Fruit fly (Drosophila melanogaster) whole organism, embryonic: ENCODE measurements around the gene Non3.

Experiments used
- Ada2b ChIP-seq: fragments of 200-800 bp; sonication (Bioruptor generic); IDR thresholded peaks from 2 replicates; pipeline ENCODE4 v1.3.6; 2022; ENCODE audit warnings: missing biosample characterization, missing genetic modification characterization
- CG10543 ChIP-seq: fragments of 200-800 bp; sonication (Bioruptor generic); optimal IDR thresholded peaks from 3 replicates; lab custom pipeline; 2017; ENCODE audit warnings: missing biosample characterization, mild to moderate bottlenecking, missing genetic modification characterization, moderate library complexity
- CG12104 ChIP-seq: fragments of 200-800 bp; sonication (Bioruptor generic); optimal IDR thresholded peaks from 3 replicates; lab custom pipeline; 2016; ENCODE audit warnings: missing biosample characterization, missing genetic modification characterization
- CG12299 ChIP-seq: fragments of 200-800 bp; sonication (Bioruptor generic); optimal IDR thresholded peaks from 2 replicates; lab custom pipeline; 2018; ENCODE audit warnings: missing biosample characterization, mild to moderate bottlenecking, missing genetic modification characterization
- CG13123 ChIP-seq: fragments of 200-800 bp; sonication (Bioruptor generic); optimal IDR thresholded peaks from 2 replicates; lab custom pipeline; 2016; ENCODE audit warnings: missing biosample characterization, missing genetic modification characterization
- CG14441 ChIP-seq: fragments of 200-800 bp; sonication (Bioruptor generic); IDR thresholded peaks from 2 replicates; pipeline ENCODE4 v1.3.6; 2022; ENCODE audit warnings: missing biosample characterization, missing genetic modification characterization
- CG1647 ChIP-seq: fragments of 200-800 bp; sonication (Bioruptor generic); optimal IDR thresholded peaks from 3 replicates; lab custom pipeline; 2016; ENCODE audit warnings: missing biosample characterization, missing genetic modification characterization
- CG17186 ChIP-seq: fragments of 200-800 bp; sonication (Bioruptor generic); optimal IDR thresholded peaks from 3 replicates; lab custom pipeline; 2017; ENCODE audit warnings: missing biosample characterization, missing genetic modification reagents, missing genetic modification characterization
- CG30020 ChIP-seq: fragments of 200-800 bp; optimal IDR thresholded peaks from 2 replicates; lab custom pipeline; 2019; ENCODE audit warnings: missing biosample characterization, mild to moderate bottlenecking, missing genetic modification characterization, moderate library complexity
- CG3065 ChIP-seq: fragments of 200-800 bp; sonication (Bioruptor generic); optimal IDR thresholded peaks from 2 replicates; lab custom pipeline; 2016; ENCODE audit warnings: missing biosample characterization, missing genetic modification characterization
- CG31388 ChIP-seq: fragments of 200-800 bp; sonication (Bioruptor generic); optimal IDR thresholded peaks from 2 replicates; lab custom pipeline; 2016; ENCODE audit warnings: missing biosample characterization, missing genetic modification characterization
- CG34422 ChIP-seq: fragments of 200-800 bp; sonication (Bioruptor generic); IDR thresholded peaks from 3 replicates; pipeline ENCODE4 v1.3.6; 2022; ENCODE audit warnings: missing biosample characterization, missing genetic modification characterization
- CG6654 ChIP-seq: fragments of 200-800 bp; sonication (Bioruptor generic); optimal IDR thresholded peaks from 2 replicates; lab custom pipeline; 2017; ENCODE audit warnings: missing biosample characterization, mild to moderate bottlenecking, missing genetic modification characterization
- CG6683 ChIP-seq: fragments of 200-800 bp; sonication (Bioruptor generic); optimal IDR thresholded peaks from 2 replicates; lab custom pipeline; 2017; ENCODE audit warnings: missing biosample characterization, mild to moderate bottlenecking, missing genetic modification characterization, missing genetic modification reagents
- CG7556 ChIP-seq: fragments of 200-800 bp; sonication (Bioruptor generic); optimal IDR thresholded peaks from 2 replicates; lab custom pipeline; 2017; ENCODE audit warnings: missing biosample characterization, mild to moderate bottlenecking, missing genetic modification characterization
- CG8924 ChIP-seq: fragments of 200-800 bp; optimal IDR thresholded peaks from 3 replicates; lab custom pipeline; 2019; ENCODE audit warnings: missing biosample characterization, mild to moderate bottlenecking, missing genetic modification characterization, moderate library complexity
- D19A ChIP-seq: fragments of 200-800 bp; optimal IDR thresholded peaks from 3 replicates; lab custom pipeline; 2019; ENCODE audit warnings: missing biosample characterization, mild to moderate bottlenecking, missing genetic modification characterization, moderate library complexity
- D19B ChIP-seq: fragments of 200-800 bp; sonication (Bioruptor generic); optimal IDR thresholded peaks from 2 replicates; lab custom pipeline; 2017; ENCODE audit warnings: missing biosample characterization, mild to moderate bottlenecking, missing genetic modification characterization
- E2f2 ChIP-seq: fragments of 200-800 bp; sonication (Bioruptor generic); IDR thresholded peaks from 2 replicates; pipeline ENCODE4 v1.3.6; 2022; ENCODE audit warnings: missing biosample characterization, missing genetic modification characterization
- Gsc ChIP-seq: fragments of 200-800 bp; sonication (Bioruptor generic); IDR thresholded peaks from 2 replicates; pipeline ENCODE4 v1.3.6; 2022; ENCODE audit warnings: missing biosample characterization, missing genetic modification characterization
- NC2α ChIP-seq: fragments of 200-800 bp; sonication (Bioruptor generic); optimal IDR thresholded peaks from 2 replicates; lab custom pipeline; 2016; ENCODE audit warnings: missing biosample characterization, missing genetic modification characterization
- Nf-YA ChIP-seq: fragments of 200-800 bp; sonication (Bioruptor generic); IDR thresholded peaks from 2 replicates; pipeline ENCODE4 v1.3.6; 2022; ENCODE audit warnings: missing biosample characterization, missing genetic modification characterization
- Oli ChIP-seq: fragments of 200-800 bp; sonication (Bioruptor generic); optimal IDR thresholded peaks from 2 replicates; lab custom pipeline; 2018; ENCODE audit warnings: missing biosample characterization, mild to moderate bottlenecking, missing genetic modification characterization, moderate library complexity
- Optix ChIP-seq: fragments of 200-800 bp; sonication (Bioruptor generic); IDR thresholded peaks from 3 replicates; pipeline ENCODE4 v1.3.6; 2022; ENCODE audit warnings: missing biosample characterization, missing genetic modification characterization
- PHDP ChIP-seq: fragments of 200-800 bp; sonication (Bioruptor generic); optimal IDR thresholded peaks from 3 replicates; lab custom pipeline; 2018; ENCODE audit warnings: missing biosample characterization, mild to moderate bottlenecking, missing genetic modification characterization, moderate library complexity
- Pdp1 ChIP-seq, 2 experiments: fragments of 200-800 bp; sonication (Bioruptor generic); optimal IDR thresholded peaks; 3 replicates each; lab custom pipeline; 2016; ENCODE audit warnings: missing biosample characterization in 2 of 2, missing genetic modification characterization in 2 of 2, mild to moderate bottlenecking in 1 of 2, moderate library complexity in 1 of 2
- Ptx1 ChIP-seq: fragments of 200-800 bp; sonication (Bioruptor generic); IDR thresholded peaks from 2 replicates; pipeline ENCODE4 v1.3.6; 2022; ENCODE audit warnings: missing biosample characterization, missing genetic modification characterization
- al ChIP-seq: fragments of 200-800 bp; sonication (Bioruptor generic); IDR thresholded peaks from 2 replicates; pipeline ENCODE4 v1.3.6; 2022; ENCODE audit warnings: missing biosample characterization, missing genetic modification characterization
- ase ChIP-seq: fragments of 200-800 bp; sonication (Bioruptor generic); IDR thresholded peaks from 3 replicates; pipeline ENCODE4 v1.3.6; 2022; ENCODE audit warnings: missing biosample characterization, missing genetic modification characterization
- bowl ChIP-seq: fragments of 200-800 bp; sonication (Bioruptor generic); IDR thresholded peaks from 2 replicates; pipeline ENCODE4 v1.3.6; 2022; ENCODE audit warnings: missing biosample characterization, missing genetic modification characterization
- btn ChIP-seq: fragments of 200-800 bp; sonication (Bioruptor generic); optimal IDR thresholded peaks from 2 replicates; lab custom pipeline; 2016; ENCODE audit warnings: missing biosample characterization, missing genetic modification characterization
- chif ChIP-seq, 2 experiments: fragments of 200-800 bp; sonication (Bioruptor generic); optimal IDR thresholded peaks; 3 replicates each; lab custom pipeline; 2016; ENCODE audit warnings: missing biosample characterization in 2 of 2, missing genetic modification characterization in 2 of 2
- dmrt11E ChIP-seq: fragments of 200-800 bp; sonication (Bioruptor generic); optimal IDR thresholded peaks from 3 replicates; lab custom pipeline; 2018; ENCODE audit warnings: missing biosample characterization, mild to moderate bottlenecking, missing genetic modification characterization, moderate library complexity
- fd64A ChIP-seq: fragments of 200-800 bp; sonication (Bioruptor generic); optimal IDR thresholded peaks from 3 replicates; lab custom pipeline; 2018; ENCODE audit warnings: missing biosample characterization, mild to moderate bottlenecking, missing genetic modification characterization
- gt ChIP-seq: fragments of 200-800 bp; sonication (Bioruptor generic); IDR thresholded peaks from 2 replicates; pipeline ENCODE4 v1.3.6; 2022; ENCODE audit warnings: missing biosample characterization, missing genetic modification characterization
- jigr1 ChIP-seq: fragments of 200-800 bp; sonication (Bioruptor generic); IDR thresholded peaks from 3 replicates; pipeline ENCODE4 v1.3.6; 2022; ENCODE audit warnings: missing biosample characterization, missing genetic modification characterization
- jing ChIP-seq: fragments of 200-800 bp; sonication (Bioruptor generic); optimal IDR thresholded peaks from 2 replicates; lab custom pipeline; 2018; ENCODE audit warnings: missing biosample characterization, mild to moderate bottlenecking, missing genetic modification characterization
- lola ChIP-seq, 3 experiments: fragments of >200 bp in 2 of 3; fragments of 200-800 bp in 1 of 3; sonication (Bioruptor generic) in 1 of 3; optimal IDR thresholded peaks; 2 replicates each; lab custom pipeline; 2017 to 2019; ENCODE audit warnings: missing biosample characterization in 3 of 3, missing genetic modification characterization in 3 of 3, mild to moderate bottlenecking in 1 of 3, moderate library complexity in 1 of 3
- nom ChIP-seq: fragments of 200-800 bp; sonication (Bioruptor generic); optimal IDR thresholded peaks from 2 replicates; lab custom pipeline; 2017; ENCODE audit warnings: missing biosample characterization, missing genetic modification characterization, mild to moderate bottlenecking, moderate library complexity, missing genetic modification reagents
- onecut ChIP-seq: fragments of 200-800 bp; sonication (Bioruptor generic); IDR thresholded peaks from 2 replicates; pipeline ENCODE4 v1.3.6; 2022; ENCODE audit warnings: missing biosample characterization, missing genetic modification characterization
- p53 ChIP-seq: fragments of 200-800 bp; sonication (Bioruptor generic); optimal IDR thresholded peaks from 2 replicates; lab custom pipeline; 2016; ENCODE audit warnings: missing biosample characterization, missing genetic modification characterization
- pros ChIP-seq: fragments of 200-800 bp; sonication (Bioruptor generic); optimal IDR thresholded peaks from 3 replicates; lab custom pipeline; 2019; ENCODE audit warnings: missing biosample characterization, mild to moderate bottlenecking, missing genetic modification characterization, moderate library complexity
- pzg ChIP-seq: fragments of 200-800 bp; sonication (Bioruptor generic); optimal IDR thresholded peaks from 3 replicates; lab custom pipeline; 2018; ENCODE audit warnings: missing biosample characterization, mild to moderate bottlenecking, missing genetic modification characterization, moderate library complexity
- ranshi ChIP-seq: fragments of 200-800 bp; sonication (Bioruptor generic); IDR thresholded peaks from 2 replicates; pipeline ENCODE4 v1.3.6; 2022; ENCODE audit warnings: missing biosample characterization, missing genetic modification characterization
- salm ChIP-seq: fragments of 200-800 bp; sonication (Bioruptor generic); optimal IDR thresholded peaks from 2 replicates; lab custom pipeline; 2018; ENCODE audit warnings: missing biosample characterization, mild to moderate bottlenecking, missing genetic modification characterization
- seq ChIP-seq: fragments of 200-800 bp; sonication (Bioruptor generic); IDR thresholded peaks from 2 replicates; pipeline ENCODE4 v1.3.6; 2022; ENCODE audit warnings: missing biosample characterization, missing genetic modification characterization
- vvl ChIP-seq: fragments of 200-800 bp; sonication (Bioruptor generic); IDR thresholded peaks from 2 replicates; pipeline ENCODE4 v1.3.6; 2022; ENCODE audit warnings: missing biosample characterization, missing genetic modification characterization
- wek ChIP-seq: fragments of 200-800 bp; sonication (Bioruptor generic); optimal IDR thresholded peaks from 3 replicates; lab custom pipeline; 2018; ENCODE audit warnings: missing biosample characterization, mild to moderate bottlenecking, missing genetic modification characterization, moderate library complexity
- yki ChIP-seq: fragments of >200 bp; optimal IDR thresholded peaks from 3 replicates; lab custom pipeline; 2018
- z ChIP-seq: fragments of 200-800 bp; sonication (Bioruptor generic); IDR thresholded peaks from 3 replicates; pipeline ENCODE4 v1.3.6; 2022; ENCODE audit warnings: missing biosample characterization, missing genetic modification characterization
- zfh1 ChIP-seq: fragments of 200-800 bp; sonication (Bioruptor generic); IDR thresholded peaks from 3 replicates; pipeline ENCODE4 v1.3.6; 2022; ENCODE audit warnings: missing biosample characterization, missing genetic modification characterization

Non3 gene

dm6 chr3R:18220211-18220749, 3.2 kb upstream of the Non3 start, which contains the start of the genes CG7988 and CG7183 (continued):
- TF ChIP-seq salm (tag; lab: Kevin White, UChicago) (peak; percentile 97), p53 (GFP tag; lab: Kevin White, UChicago) (peak; percentile 70), CG6654 (GFP tag; lab: Kevin White, UChicago) (peak; percentile 74), D19B (GFP tag; lab: Kevin White, UChicago) (peak; percentile 79), ase (GFP tag; lab: Robert Waterston, UW) (peak; percentile 98), ranshi (peak; percentile 99), lola (GFP tag; optimal IDR thresholded peaks at IDR 0.05; lab: Kevin White, UChicago) (peak in 1 of 3 experiments; percentile 99), CG17186 (peak; percentile 80), CG14441 (GFP tag; lab: Robert Waterston, UW) (peak; percentile 98), pzg (peak; percentile 41), Ptx1 (peak; percentile 100), bowl (GFP tag; lab: Robert Waterston, UW) (peak; percentile 91), chif (GFP tag; optimal IDR thresholded peaks at IDR 0.05; lab: Kevin White, UChicago) (peak; percentile 93 to 98), Gsc (GFP tag; lab: Robert Waterston, UW) (peak; percentile 95), nom (GFP tag; lab: Kevin White, UChicago) (peak; percentile 89), CG31388 (GFP tag; lab: Kevin White, UChicago) (peak; percentile 92), CG12104 (peak; percentile 95), D19A (tag; lab: Kevin White, UChicago) (peak; percentile 95), CG1647 (GFP tag; lab: Kevin White, UChicago) (peak; percentile 85), wek (GFP tag; lab: Kevin White, UChicago) (peak; percentile 68), CG6683 (GFP tag; lab: Kevin White, UChicago) (peak; percentile 85), gt (GFP tag; lab: Robert Waterston, UW) (peak; percentile 94), CG13123 (peak; percentile 97), Ada2b (GFP tag; lab: Robert Waterston, UW) (peak; percentile 98), CG10543 (GFP tag; lab: Kevin White, UChicago) (peak; percentile 88), CG34422 (GFP tag; lab: Robert Waterston, UW) (peak; percentile 99), z (GFP tag; lab: Robert Waterston, UW) (peak; percentile 74; the same call in 1 of the 3 replicates), dmrt11E (tag; lab: Kevin White, UChicago) (peak; percentile 99), Optix (GFP tag; lab: Robert Waterston, UW) (no peak), Oli (tag; lab: Kevin White, UChicago) (peak; percentile 98), onecut (GFP tag; lab: Robert Waterston, UW) (peak; percentile 92), PHDP (tag; lab: Kevin White, UChicago) (peak; percentile 98), jigr1 (GFP tag; lab: Robert Waterston, UW) (peak; percentile 95), CG8924 (peak; percentile 98), CG30020 (tag; lab: Kevin White, UChicago) (peak; percentile 89), NC2α (GFP tag; lab: Kevin White, UChicago) (peak; percentile 80), E2f2 (GFP tag; lab: Robert Waterston, UW) (peak; percentile 83), CG3065 (GFP tag; lab: Kevin White, UChicago) (peak; percentile 94), jing (GFP tag; lab: Kevin White, UChicago) (peak; percentile 91), CG7556 (GFP tag; lab: Kevin White, UChicago) (peak; percentile 97), seq (GFP tag; lab: Robert Waterston, UW) (peak; percentile 96), yki (lab: Kevin White, UChicago) (no peak), vvl (GFP tag; lab: Robert Waterston, UW) (peak; percentile 99), fd64A (GFP tag; lab: Kevin White, UChicago) (peak; percentile 60), al (GFP tag; lab: Robert Waterston, UW) (peak; percentile 98), Nf-YA (GFP tag; lab: Robert Waterston, UW) (peak; percentile 98), Pdp1 (GFP tag; optimal IDR thresholded peaks at IDR 0.05; lab: Kevin White, UChicago) (peak; percentile 94 to 95), zfh1 (GFP tag; lab: Robert Waterston, UW) (peak; percentile 99), btn (GFP tag; lab: Kevin White, UChicago) (peak; percentile 78), CG12299 (tag; lab: Kevin White, UChicago) (peak; percentile 97), pros (peak; percentile 47)
